Fruit fly (Drosophila melanogaster) whole organism, wandering third instar larva: ENCODE results near the gene CG43093.

ENCODE experiments used
- CG32264 ChIP-seq: fragments of 200-800 bp; sonication (Bioruptor generic); optimal IDR thresholded peaks from 2 replicates; lab custom pipeline; 2016; ENCODE audit warnings: missing biosample characterization, missing genetic modification characterization
- CG9705 ChIP-seq: fragments of 200-800 bp; sonication (Bioruptor generic); optimal IDR thresholded peaks from 2 replicates; lab custom pipeline; 2018; ENCODE audit warnings: missing biosample characterization, mild to moderate bottlenecking, missing genetic modification characterization
- CrebA ChIP-seq: fragments of 200-800 bp; sonication (Bioruptor generic); optimal IDR thresholded peaks from 2 replicates; lab custom pipeline; 2016; ENCODE audit warnings: missing biosample characterization, mild to moderate bottlenecking, missing genetic modification characterization, borderline replicate concordance
- Dfd ChIP-seq: fragments of >200 bp; optimal IDR thresholded peaks from 2 replicates; lab custom pipeline; 2017; ENCODE audit warnings: missing biosample characterization, missing genetic modification characterization
- Dif ChIP-seq: fragments of 200-275, 200-300 bp; sonication (Bioruptor generic); optimal IDR thresholded peaks from 2 replicates; lab custom pipeline; 2018; ENCODE audit warnings: missing biosample characterization, missing genetic modification characterization; ENCODE audit not compliant: partially characterized antibody
- GATAd ChIP-seq: sonication (Bioruptor generic); optimal IDR thresholded peaks from 2 replicates; lab custom pipeline; 2016; ENCODE audit warnings: missing biosample characterization, missing genetic modification characterization
- Hr78 ChIP-seq: fragments of >200 bp; optimal IDR thresholded peaks from 2 replicates; lab custom pipeline; 2017; ENCODE audit warnings: missing biosample characterization, missing genetic modification characterization
- Hr83 ChIP-seq: fragments of 200-300 bp; sonication (Bioruptor generic); optimal IDR thresholded peaks from 2 replicates; lab custom pipeline; 2016; ENCODE audit warnings: missing biosample characterization, mild to moderate bottlenecking, missing genetic modification characterization, moderate library complexity; ENCODE audit not compliant: poor library complexity, severe bottlenecking
- OdsH ChIP-seq: fragments of 200-800 bp; sonication (Bioruptor generic); optimal IDR thresholded peaks from 2 replicates; lab custom pipeline; 2016; ENCODE audit warnings: missing biosample characterization, mild to moderate bottlenecking, missing genetic modification characterization
- fru ChIP-seq: fragments of 200-800 bp; sonication (Bioruptor generic); optimal IDR thresholded peaks from 3 replicates; lab custom pipeline; 2016; ENCODE audit warnings: missing biosample characterization, mild to moderate bottlenecking, missing genetic modification characterization
- h ChIP-seq: fragments of 200-800 bp; sonication (Bioruptor generic); optimal IDR thresholded peaks from 3 replicates; lab custom pipeline; 2016; ENCODE audit warnings: missing biosample characterization, mild to moderate bottlenecking, missing genetic modification characterization

dm6 chr3R:22763587-22763986 lies 6.5 kb downstream of the CG43093 start, which contains the start of gene Nepl14:
- TF ChIP-seq h (GFP tag; lab: Kevin White, UChicago) (no peak), CG32264 (GFP tag; lab: Kevin White, UChicago) (no peak), CG9705 (no peak), GATAd (GFP tag; lab: Kevin White, UChicago) (no peak), Hr78 (GFP tag; lab: Kevin White, UChicago) (no peak), fru (GFP tag; lab: Kevin White, UChicago) (no peak), Hr83 (GFP tag; lab: Kevin White, UChicago) (no peak), CrebA (GFP tag; lab: Kevin White, UChicago) (no peak), Dfd (GFP tag; lab: Kevin White, UChicago) (no peak), Dif (GFP tag; lab: Kevin White, UChicago) (no peak), OdsH (GFP tag; lab: Kevin White, UChicago) (no peak)
